Fruit fly (Drosophila melanogaster) whole organism, embryonic: Measurements from ENCODE around the gene D.

Source experiments
- Aef1 ChIP-seq: fragments of 200-800 bp; sonication (Bioruptor generic); IDR thresholded peaks from 3 replicates; pipeline ENCODE4 v1.3.6; 2022; ENCODE audit warnings: missing biosample characterization, missing genetic modification characterization
- BEAF-32 ChIP-seq: fragments of 200-800 bp; sonication (Bioruptor generic); optimal IDR thresholded peaks from 3 replicates; lab custom pipeline; 2017; ENCODE audit warnings: missing biosample characterization, missing genetic modification characterization, mild to moderate bottlenecking, moderate library complexity, missing genetic modification reagents
- Bgb ChIP-seq: fragments of 200-800 bp; sonication (Bioruptor generic); IDR thresholded peaks from 2 replicates; pipeline ENCODE4 v1.3.6; 2022; ENCODE audit warnings: missing biosample characterization, missing genetic modification characterization; ENCODE audit not compliant: partially characterized antibody
- CG10654 ChIP-seq: fragments of 200-800 bp; sonication (Bioruptor generic); optimal IDR thresholded peaks from 2 replicates; lab custom pipeline; 2016; ENCODE audit warnings: missing biosample characterization, missing genetic modification characterization
- CG10979 ChIP-seq: fragments of 200-800 bp; sonication (Bioruptor generic); optimal IDR thresholded peaks from 2 replicates; lab custom pipeline; 2018; ENCODE audit warnings: missing biosample characterization, mild to moderate bottlenecking, missing genetic modification characterization, moderate library complexity
- CG11085 ChIP-seq: fragments of 200-800 bp; sonication (Bioruptor generic); IDR thresholded peaks from 2 replicates; pipeline ENCODE4 v1.3.6; 2022; ENCODE audit warnings: missing biosample characterization, missing genetic modification characterization
- CG11093 ChIP-seq: fragments of 200-800 bp; sonication (Bioruptor generic); IDR thresholded peaks from 3 replicates; pipeline ENCODE4 v1.3.6; 2022; ENCODE audit warnings: missing biosample characterization, missing genetic modification characterization
- CG12391 ChIP-seq: fragments of 200-800 bp; sonication (Bioruptor generic); optimal IDR thresholded peaks from 3 replicates; lab custom pipeline; 2018; ENCODE audit warnings: missing biosample characterization, mild to moderate bottlenecking, missing genetic modification characterization, moderate library complexity
- CG12659 ChIP-seq: fragments of 200-800 bp; sonication (Bioruptor generic); optimal IDR thresholded peaks from 3 replicates; lab custom pipeline; 2017; ENCODE audit warnings: mild to moderate bottlenecking, missing biosample characterization, missing genetic modification reagents, missing genetic modification characterization
- CG13287 ChIP-seq: fragments of 200-800 bp; sonication (Bioruptor generic); IDR thresholded peaks from 2 replicates; pipeline ENCODE4 v1.3.6; 2022; ENCODE audit warnings: missing biosample characterization, missing genetic modification characterization; ENCODE audit not compliant: partially characterized antibody
- CG13894 ChIP-seq: fragments of 200-800 bp; sonication (Bioruptor generic); optimal IDR thresholded peaks from 3 replicates; lab custom pipeline; 2018; ENCODE audit warnings: missing biosample characterization, mild to moderate bottlenecking, missing genetic modification characterization, moderate library complexity
- CG14050 ChIP-seq: fragments of 200-800 bp; sonication (Bioruptor generic); IDR thresholded peaks from 3 replicates; pipeline ENCODE4 v1.3.6; 2022; ENCODE audit warnings: missing biosample characterization, missing genetic modification characterization
- CG14965 ChIP-seq: fragments of 200-800 bp; sonication (Bioruptor generic); optimal IDR thresholded peaks from 2 replicates; lab custom pipeline; 2016; ENCODE audit warnings: missing biosample characterization, missing genetic modification characterization, borderline replicate concordance
- CG15011 ChIP-seq: fragments of 200-800 bp; sonication (Bioruptor generic); optimal IDR thresholded peaks from 3 replicates; lab custom pipeline; 2018; ENCODE audit warnings: missing biosample characterization, mild to moderate bottlenecking, missing genetic modification characterization
- CG15479 ChIP-seq: fragments of 200-800 bp; sonication (Bioruptor generic); optimal IDR thresholded peaks from 3 replicates; lab custom pipeline; 2019; ENCODE audit warnings: missing biosample characterization, mild to moderate bottlenecking, missing genetic modification characterization, moderate library complexity
- CG16779 ChIP-seq: fragments of 200-800 bp; sonication (Bioruptor generic); IDR thresholded peaks from 2 replicates; pipeline ENCODE4 v1.3.6; 2022; ENCODE audit warnings: missing biosample characterization, missing genetic modification characterization
- CG16815 ChIP-seq: fragments of 200-800 bp; sonication (Bioruptor generic); optimal IDR thresholded peaks from 3 replicates; lab custom pipeline; 2017; ENCODE audit warnings: missing biosample characterization, mild to moderate bottlenecking, missing genetic modification characterization
- CG17568 ChIP-seq: fragments of 200-800 bp; sonication (Bioruptor generic); optimal IDR thresholded peaks from 2 replicates; lab custom pipeline; 2018; ENCODE audit warnings: missing biosample characterization, mild to moderate bottlenecking, missing genetic modification characterization, moderate library complexity
- CG18262 ChIP-seq: fragments of 200-800 bp; optimal IDR thresholded peaks from 3 replicates; lab custom pipeline; 2019; ENCODE audit warnings: missing biosample characterization, mild to moderate bottlenecking, missing genetic modification characterization, moderate library complexity
- CG2116 ChIP-seq: fragments of 200-800 bp; sonication (Bioruptor generic); optimal IDR thresholded peaks from 3 replicates; lab custom pipeline; 2018; ENCODE audit warnings: missing biosample characterization, mild to moderate bottlenecking, missing genetic modification characterization
- CG2120 ChIP-seq: fragments of 200-800 bp; sonication (Bioruptor generic); optimal IDR thresholded peaks from 3 replicates; lab custom pipeline; 2016; ENCODE audit warnings: missing biosample characterization, missing genetic modification characterization
- CG31365 ChIP-seq: fragments of 200-800 bp; sonication (Bioruptor generic); optimal IDR thresholded peaks from 2 replicates; lab custom pipeline; 2018; ENCODE audit warnings: missing biosample characterization, mild to moderate bottlenecking, missing genetic modification characterization
- CG32767 ChIP-seq: fragments of 200-800 bp; sonication (Bioruptor generic); IDR thresholded peaks from 2 replicates; pipeline ENCODE4 v1.3.6; 2022; ENCODE audit warnings: missing biosample characterization, missing genetic modification characterization
- CG6813 ChIP-seq: fragments of 200-800 bp; sonication (Bioruptor generic); optimal IDR thresholded peaks from 2 replicates; lab custom pipeline; 2017; ENCODE audit warnings: missing biosample characterization, missing genetic modification characterization, mild to moderate bottlenecking, moderate library complexity, missing genetic modification reagents
- CG7357 ChIP-seq: fragments of 200-800 bp; sonication (Bioruptor generic); IDR thresholded peaks from 3 replicates; pipeline ENCODE4 v1.3.6; 2022; ENCODE audit warnings: missing biosample characterization, missing genetic modification characterization
- CG9932 ChIP-seq: fragments of 200-800 bp; sonication (Bioruptor generic); IDR thresholded peaks from 2 replicates; pipeline ENCODE4 v1.3.6; 2022; ENCODE audit warnings: missing biosample characterization, missing genetic modification characterization
- CoRest ChIP-seq: fragments of 200-800 bp; sonication (Bioruptor generic); optimal IDR thresholded peaks from 3 replicates; lab custom pipeline; 2018; ENCODE audit warnings: missing biosample characterization, mild to moderate bottlenecking, missing genetic modification characterization, moderate library complexity
- Deaf1 ChIP-seq: fragments of 200-800 bp; optimal IDR thresholded peaks from 3 replicates; lab custom pipeline; 2019; ENCODE audit warnings: missing biosample characterization, mild to moderate bottlenecking, missing genetic modification characterization, moderate library complexity
- Drgx ChIP-seq: fragments of 200-800 bp; sonication (Bioruptor generic); IDR thresholded peaks from 2 replicates; pipeline ENCODE4 v1.3.6; 2022; ENCODE audit warnings: missing biosample characterization, missing genetic modification characterization
- Fer2 ChIP-seq: fragments of 200-800 bp; sonication (Bioruptor generic); optimal IDR thresholded peaks from 2 replicates; lab custom pipeline; 2018; ENCODE audit warnings: missing biosample characterization, mild to moderate bottlenecking, missing genetic modification characterization, moderate library complexity
- H15 ChIP-seq: fragments of 200-800 bp; sonication (Bioruptor generic); IDR thresholded peaks from 3 replicates; pipeline ENCODE4 v1.3.6; 2022; ENCODE audit warnings: missing biosample characterization, missing genetic modification characterization
- Hr3 ChIP-seq: fragments of 200-800 bp; sonication (Bioruptor generic); optimal IDR thresholded peaks from 3 replicates; lab custom pipeline; 2016; ENCODE audit warnings: missing biosample characterization, missing genetic modification characterization
- Lim3 ChIP-seq: fragments of 200-800 bp; sonication (Bioruptor generic); IDR thresholded peaks from 2 replicates; pipeline ENCODE4 v1.3.6; 2022; ENCODE audit warnings: missing biosample characterization, missing genetic modification characterization
- NC2α ChIP-seq: fragments of 200-800 bp; sonication (Bioruptor generic); optimal IDR thresholded peaks from 2 replicates; lab custom pipeline; 2016; ENCODE audit warnings: missing biosample characterization, missing genetic modification characterization
- NK7.1 ChIP-seq: fragments of 200-800 bp; sonication (Bioruptor generic); optimal IDR thresholded peaks from 3 replicates; lab custom pipeline; 2016; ENCODE audit warnings: missing biosample characterization, missing genetic modification characterization
- Stat92E ChIP-seq, 3 experiments: fragments of >200 bp in 2 of 3; fragments of 200-800 bp in 1 of 3; sonication (Bioruptor generic) in 1 of 3; optimal IDR thresholded peaks; 2 replicates each; lab custom pipeline; 2017 to 2019; ENCODE audit warnings: missing biosample characterization in 3 of 3, missing genetic modification characterization in 3 of 3, mild to moderate bottlenecking in 1 of 3, moderate library complexity in 1 of 3
- Taf1 ChIP-seq: fragments of 200-800 bp; sonication (Bioruptor generic); IDR thresholded peaks from 2 replicates; pipeline ENCODE4 v1.3.6; 2022; ENCODE audit warnings: missing biosample characterization, missing genetic modification characterization
- Trl ChIP-seq, 3 experiments: fragments of >200 bp in 2 of 3; fragments of 200-800 bp in 1 of 3; sonication (Bioruptor generic) in 1 of 3; optimal IDR thresholded peaks; 2 replicates in 1 of 3; 3 replicates in 2 of 3; lab custom pipeline; 2016 to 2017; ENCODE audit warnings: missing biosample characterization in 1 of 3, missing genetic modification characterization in 1 of 3
- Usf ChIP-seq: fragments of 200-800 bp; sonication (Bioruptor generic); optimal IDR thresholded peaks from 2 replicates; lab custom pipeline; 2017; ENCODE audit warnings: missing genotype, missing biosample characterization, missing genetic modification characterization
- ftz-f1 ChIP-seq: fragments of 200-800 bp; sonication (Bioruptor generic); optimal IDR thresholded peaks from 2 replicates; lab custom pipeline; 2016; ENCODE audit warnings: missing biosample characterization, missing genetic modification characterization
- grau ChIP-seq: fragments of 200-800 bp; optimal IDR thresholded peaks from 3 replicates; lab custom pipeline; 2019; ENCODE audit warnings: missing biosample characterization, mild to moderate bottlenecking, missing genetic modification characterization, moderate library complexity
- jigr1 ChIP-seq: fragments of 200-800 bp; sonication (Bioruptor generic); IDR thresholded peaks from 3 replicates; pipeline ENCODE4 v1.3.6; 2022; ENCODE audit warnings: missing biosample characterization, missing genetic modification characterization
- lov ChIP-seq, 2 experiments: fragments of 200-800 bp in 1 of 2; fragments of >200 bp in 1 of 2; sonication (Bioruptor generic) in 1 of 2; IDR thresholded peaks in 1 of 2; optimal IDR thresholded peaks in 1 of 2; 2 replicates in 1 of 2; 3 replicates in 1 of 2; pipeline versions ENCODE4 v1.3.6 to Lab custom; 2017 to 2022; ENCODE audit warnings: missing biosample characterization in 1 of 2, missing genetic modification characterization in 1 of 2
- nau ChIP-seq: fragments of 200-800 bp; sonication (Bioruptor generic); optimal IDR thresholded peaks from 3 replicates; lab custom pipeline; 2017; ENCODE audit warnings: missing biosample characterization, mild to moderate bottlenecking, missing genetic modification characterization, missing genetic modification reagents
- nom ChIP-seq: fragments of 200-800 bp; sonication (Bioruptor generic); optimal IDR thresholded peaks from 2 replicates; lab custom pipeline; 2017; ENCODE audit warnings: missing biosample characterization, missing genetic modification characterization, mild to moderate bottlenecking, moderate library complexity, missing genetic modification reagents
- sima ChIP-seq: fragments of 200-800 bp; sonication (Bioruptor generic); optimal IDR thresholded peaks from 2 replicates; lab custom pipeline; 2016; ENCODE audit warnings: missing biosample characterization, missing genetic modification characterization
- stwl ChIP-seq: fragments of 200-800 bp; sonication (Bioruptor generic); optimal IDR thresholded peaks from 3 replicates; lab custom pipeline; 2018; ENCODE audit warnings: missing biosample characterization, mild to moderate bottlenecking, missing genetic modification characterization, moderate library complexity
- twi ChIP-seq: fragments of 200-800 bp; optimal IDR thresholded peaks from 2 replicates; lab custom pipeline; 2019; ENCODE audit warnings: missing biosample characterization, mild to moderate bottlenecking, missing genetic modification characterization, moderate library complexity
- unpg ChIP-seq: fragments of 200-800 bp; sonication (Bioruptor generic); optimal IDR thresholded peaks from 3 replicates; lab custom pipeline; 2018; ENCODE audit warnings: missing biosample characterization, mild to moderate bottlenecking, missing genetic modification characterization, moderate library complexity
- yki ChIP-seq: fragments of >200 bp; optimal IDR thresholded peaks from 3 replicates; lab custom pipeline; 2018

Gene D

dm6 chr3L:14200966-14201365 is 22.5 kb upstream of the D start (continued):
- TF ChIP-seq NK7.1 (no peak), CG9932 (GFP tag; lab: Robert Waterston, UW) (no peak), CG12659 (GFP tag; lab: Kevin White, UChicago) (no peak), CG13287 (no peak; the same call in 1 of the 2 replicates), CG2120 (no peak), nau (no peak), CG17568 (GFP tag; lab: Kevin White, UChicago) (peak; percentile 15), CG11093 (GFP tag; lab: Robert Waterston, UW) (no peak), sima (GFP tag; lab: Kevin White, UChicago) (no peak), Bgb (GFP tag; lab: Robert Waterston, UW) (peak; percentile 73; the same call in 1 of the 2 replicates), Trl (optimal IDR thresholded peaks at IDR 0.05; lab: Kevin White, UChicago) (peak; percentile 62 to 65), Trl (GFP tag; optimal IDR thresholded peaks at IDR 0.05; lab: Kevin White, UChicago) (no peak), ftz-f1 (GFP tag; lab: Kevin White, UChicago) (no peak), nom (GFP tag; lab: Kevin White, UChicago) (peak; percentile 4), CG6813 (GFP tag; lab: Kevin White, UChicago) (no peak), unpg (no peak), H15 (GFP tag; lab: Robert Waterston, UW) (no peak), BEAF-32 (GFP tag; lab: Kevin White, UChicago) (no peak), CoRest (no peak), CG15479 (GFP tag; lab: Kevin White, UChicago) (peak; percentile 12), CG2116 (GFP tag; lab: Kevin White, UChicago) (no peak), twi (no peak), CG10654 (no peak), lov (optimal IDR thresholded peaks at IDR 0.05; lab: Kevin White, UChicago) (no peak), lov (GFP tag; IDR thresholded peaks at IDR 0.05; lab: Robert Waterston, UW) (no peak), CG7357 (GFP tag; lab: Robert Waterston, UW) (no peak), Hr3 (GFP tag; lab: Kevin White, UChicago) (no peak), CG11085 (no peak), CG12391 (tag; lab: Kevin White, UChicago) (no peak), Drgx (GFP tag; lab: Robert Waterston, UW) (no peak), CG15011 (GFP tag; lab: Kevin White, UChicago) (no peak), CG16779 (GFP tag; lab: Robert Waterston, UW) (no peak), CG31365 (tag; lab: Kevin White, UChicago) (no peak), jigr1 (GFP tag; lab: Robert Waterston, UW) (no peak), Aef1 (GFP tag; lab: Robert Waterston, UW) (no peak), Lim3 (GFP tag; lab: Robert Waterston, UW) (no peak), Fer2 (tag; lab: Kevin White, UChicago) (no peak), Usf (GFP tag; lab: Kevin White, UChicago) (no peak), CG32767 (GFP tag; lab: Robert Waterston, UW) (peak; percentile 51; the same call in 1 of the 2 replicates), CG16815 (GFP tag; lab: Kevin White, UChicago) (no peak), Taf1 (GFP tag; lab: Robert Waterston, UW) (no peak), CG14050 (GFP tag; lab: Robert Waterston, UW) (no peak), grau (tag; lab: Kevin White, UChicago) (no peak), CG14965 (GFP tag; lab: Kevin White, UChicago) (no peak), Deaf1 (tag; lab: Kevin White, UChicago) (peak; percentile 85), stwl (tag; lab: Kevin White, UChicago) (peak; percentile 13), NC2α (GFP tag; lab: Kevin White, UChicago) (no peak), CG10979 (tag; lab: Kevin White, UChicago) (no peak), Stat92E (GFP tag; optimal IDR thresholded peaks at IDR 0.05; lab: Kevin White, UChicago) (no peak), yki (no peak), CG18262 (tag; lab: Kevin White, UChicago) (no peak), CG13894 (tag; lab: Kevin White, UChicago) (peak; percentile 59)
